Worm (Caenorhabditis elegans) whole organism, L2 larva: ENCODE data around the gene T01C8.2.
"Not testable (repeated sequence)": the region's sequence is repeated elsewhere in the genome, so short reads cannot be mapped to it uniquely, and the experiment has no call there.

Experiments
- R02D3.7 ChIP-seq: fragments of 150-350 bp; optimal IDR thresholded peaks from 2 replicates; lab custom pipeline; 2014; ENCODE audit warnings: missing biosample characterization, missing genetic modification characterization
- Y55F3AM.14 ChIP-seq: fragments of 200-800 bp; sonication (Bioruptor generic); optimal IDR thresholded peaks from 2 replicates; lab custom pipeline; 2018; ENCODE audit warnings: mild to moderate bottlenecking, missing genetic modification characterization, missing compliant biosample characterization
- ZK546.5 ChIP-seq: sonication (generic microtip); optimal IDR thresholded peaks from 2 replicates; lab custom pipeline; 2017; ENCODE audit warnings: missing biosample characterization, missing genetic modification characterization
- alr-1 ChIP-seq: fragments of 150-350 bp; optimal IDR thresholded peaks from 2 replicates; lab custom pipeline; 2014; ENCODE audit warnings: missing biosample characterization, missing genetic modification characterization
- aly-2 ChIP-seq: fragments of 150-350 bp; optimal IDR thresholded peaks from 2 replicates; lab custom pipeline; 2014; ENCODE audit warnings: missing biosample characterization, missing genetic modification characterization
- blmp-1 ChIP-seq: sonication (generic microtip); optimal IDR thresholded peaks from 2 replicates; lab custom pipeline; 2017; ENCODE audit warnings: missing genetic modification characterization, mild to moderate bottlenecking, missing compliant biosample characterization, antibody characterized with exemption, moderate library complexity; ENCODE audit not compliant: insufficient read depth
- ceh-82 ChIP-seq: fragments of 150-350 bp; optimal IDR thresholded peaks from 2 replicates; lab custom pipeline; 2014; ENCODE audit warnings: missing biosample characterization, missing genetic modification characterization
- crh-2 ChIP-seq: sonication (generic microtip); optimal IDR thresholded peaks from 2 replicates; lab custom pipeline; 2017; ENCODE audit warnings: missing biosample characterization, missing genetic modification characterization
- dmd-4 ChIP-seq: sonication (generic microtip); optimal IDR thresholded peaks from 2 replicates; lab custom pipeline; 2017; ENCODE audit warnings: missing biosample characterization, missing genetic modification characterization
- elt-1 ChIP-seq: fragments of 150-350 bp; optimal IDR thresholded peaks from 2 replicates; lab custom pipeline; 2014; ENCODE audit warnings: missing biosample characterization, missing genetic modification characterization
- elt-3 ChIP-seq: sonication (generic microtip); optimal IDR thresholded peaks from 2 replicates; lab custom pipeline; 2017; ENCODE audit warnings: missing biosample characterization, missing genetic modification characterization
- gmeb-1 ChIP-seq: fragments of 150-350 bp; optimal IDR thresholded peaks from 2 replicates; lab custom pipeline; 2014; ENCODE audit warnings: missing biosample characterization, missing genetic modification characterization
- lin-13 ChIP-seq: fragments of 150-350 bp; optimal IDR thresholded peaks from 2 replicates; lab custom pipeline; 2014; ENCODE audit warnings: missing biosample characterization, missing genetic modification reagents, missing genetic modification characterization
- lsy-2 ChIP-seq, 2 experiments: fragments of 150-350 bp in 1 of 2; sonication (generic microtip) in 1 of 2; optimal IDR thresholded peaks; 2 replicates each; lab custom pipeline; 2014 to 2017; ENCODE audit warnings: missing biosample characterization in 2 of 2, missing genetic modification characterization in 2 of 2
- mab-5 ChIP-seq: fragments of 150-350 bp; optimal IDR thresholded peaks from 2 replicates; lab custom pipeline; 2014; ENCODE audit warnings: missing biosample characterization, missing genetic modification characterization
- nhr-11 ChIP-seq: fragments of 150-350 bp; optimal IDR thresholded peaks from 2 replicates; lab custom pipeline; 2014; ENCODE audit warnings: missing biosample characterization, missing genetic modification characterization
- nhr-12 ChIP-seq: fragments of 150-350 bp; optimal IDR thresholded peaks from 2 replicates; lab custom pipeline; 2014; ENCODE audit warnings: missing biosample characterization, missing genetic modification characterization
- nhr-129 ChIP-seq: fragments of 150-350 bp; optimal IDR thresholded peaks from 2 replicates; lab custom pipeline; 2014; ENCODE audit warnings: missing biosample characterization, missing genetic modification characterization
- nhr-23 ChIP-seq: fragments of 150-350 bp; optimal IDR thresholded peaks from 2 replicates; lab custom pipeline; 2014; ENCODE audit warnings: missing biosample characterization, missing genetic modification reagents, missing genetic modification characterization
- nhr-237 ChIP-seq: fragments of 150-350 bp; optimal IDR thresholded peaks from 2 replicates; lab custom pipeline; 2014; ENCODE audit warnings: missing biosample characterization, missing genetic modification characterization
- nhr-77 ChIP-seq: fragments of 150-350 bp; optimal IDR thresholded peaks from 2 replicates; lab custom pipeline; 2014; ENCODE audit warnings: missing biosample characterization, missing genetic modification characterization
- peb-1 ChIP-seq: fragments of 150-350 bp; optimal IDR thresholded peaks from 2 replicates; lab custom pipeline; 2014; ENCODE audit warnings: missing biosample characterization, missing genetic modification characterization
- sem-4 ChIP-seq: fragments of 150-350 bp; optimal IDR thresholded peaks from 2 replicates; lab custom pipeline; 2014; ENCODE audit warnings: missing biosample characterization, missing genetic modification reagents, missing genetic modification characterization
- sma-3 ChIP-seq: sonication (generic microtip); optimal IDR thresholded peaks from 2 replicates; lab custom pipeline; 2016; ENCODE audit warnings: missing genetic modification reagents, missing genetic modification characterization, missing compliant biosample characterization
- sma-9 ChIP-seq, 2 experiments: fragments of 150-350 bp in 1 of 2; sonication (generic microtip) in 1 of 2; optimal IDR thresholded peaks; 2 replicates each; lab custom pipeline; 2014 to 2016; ENCODE audit warnings: missing genetic modification characterization in 2 of 2, mild to moderate bottlenecking in 1 of 2, missing biosample characterization in 1 of 2, missing compliant biosample characterization in 1 of 2, missing genetic modification reagents in 1 of 2, moderate library complexity in 1 of 2
- unc-39 ChIP-seq: fragments of 150-350 bp; optimal IDR thresholded peaks from 2 replicates; lab custom pipeline; 2014; ENCODE audit warnings: missing biosample characterization, missing genetic modification characterization

T01C8.2 gene

DNA sequence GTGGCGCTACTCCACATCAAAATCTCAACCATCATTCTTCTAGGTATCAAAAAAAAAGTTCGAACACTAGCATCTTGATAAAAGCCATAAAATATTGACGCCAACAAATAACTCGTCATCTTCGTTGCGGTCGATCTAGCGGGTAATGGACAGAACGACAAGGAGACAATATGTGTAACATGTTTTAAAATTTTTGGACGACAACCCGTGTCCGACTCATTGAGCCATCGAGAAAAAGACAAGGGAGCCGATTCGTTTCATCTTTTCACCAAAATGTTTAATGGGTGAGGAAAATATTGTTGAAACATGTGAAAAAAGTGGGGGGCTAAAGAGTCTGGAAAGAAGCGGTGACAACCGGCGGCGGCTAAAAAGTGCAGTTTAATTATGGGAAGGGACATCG lies 35.3 kb downstream of the T01C8.2 start:
- no peak for TF ChIP-seq elt-1 (tag; lab: Kevin White, UChicago)
- TF ChIP-seq nhr-12, result no peak
- TF ChIP-seq nhr-77 (tag; lab: Kevin White, UChicago), result no peak
- TF ChIP-seq, all 48 proteins: peak for 0

DNA sequence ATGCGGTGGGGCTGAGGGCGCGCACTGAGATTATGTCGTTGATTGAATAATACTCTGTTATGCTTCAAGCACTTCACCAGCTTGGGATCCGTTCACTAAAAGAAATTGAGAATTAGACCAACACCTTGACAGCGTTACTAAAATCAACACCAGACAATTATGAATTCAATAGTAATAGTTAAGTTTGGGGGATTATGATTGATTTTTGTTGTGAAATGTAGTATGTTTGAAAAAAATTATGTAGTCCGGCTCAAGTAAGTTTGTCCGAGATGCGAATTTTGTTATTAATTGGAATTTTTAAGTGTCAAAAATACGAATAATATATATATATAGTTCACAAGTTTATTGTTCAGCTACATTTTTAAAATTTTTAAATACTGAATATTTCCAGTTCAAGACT lies 39.1 kb downstream of the T01C8.2 start, which contains the start of gene sto-5:
Gene sto-5 (minus strand): TSS at position 101 of the 400 bp plus-strand sequence.
- TF ChIP-seq dmd-4, result no peak
- no peak for TF ChIP-seq nhr-11 (tag; lab: Kevin White, UChicago)
- TF ChIP-seq Y55F3AM.14, result no peak
- no peak for TF ChIP-seq R02D3.7
- no peak for TF ChIP-seq nhr-237 (tag; lab: Kevin White, UChicago)
- no peak for TF ChIP-seq crh-2

DNA sequence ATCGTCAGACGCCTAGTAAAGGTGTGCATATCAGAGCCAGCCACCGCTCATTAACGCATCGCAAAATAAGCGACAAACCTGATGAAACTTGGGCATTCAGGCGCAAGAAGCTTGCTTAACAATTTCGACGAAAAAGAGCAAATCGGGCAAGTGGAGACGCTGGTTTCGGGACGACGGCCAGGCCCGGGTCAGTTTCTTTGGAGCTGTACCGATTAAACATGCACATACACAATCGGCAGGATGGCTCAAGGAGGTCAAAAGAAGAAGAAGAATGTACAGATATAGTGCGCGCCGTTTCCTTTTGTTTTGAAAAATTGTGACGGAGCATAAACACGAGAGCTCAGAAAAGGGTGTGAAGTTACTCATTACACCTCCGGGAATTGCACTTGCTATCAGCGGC lies 40.3 kb downstream of the T01C8.2 start:
- no peak for TF ChIP-seq gmeb-1 (tag; lab: Kevin White, UChicago)
- TF ChIP-seq alr-1 (tag; lab: Kevin White, UChicago), result no peak
- no peak for TF ChIP-seq lin-13 (GFP tag; lab: Kevin White, UChicago)
- TF ChIP-seq nhr-237 (tag; lab: Kevin White, UChicago), result no peak
- no peak for TF ChIP-seq nhr-129 (tag; lab: Kevin White, UChicago)
- no peak for TF ChIP-seq ceh-82
- TF ChIP-seq nhr-23 (tag; lab: Kevin White, UChicago), result no peak
- no peak for TF ChIP-seq dmd-4
- TF ChIP-seq sma-9 (GFP tag; optimal IDR thresholded peaks at IDR 0.05; lab: Kevin White, UChicago), result no peak
- TF ChIP-seq sma-9 (tag; optimal IDR thresholded peaks at IDR 0.05; lab: Kevin White, UChicago), result no peak
- no peak for TF ChIP-seq sem-4
- no peak for TF ChIP-seq peb-1 (tag; lab: Kevin White, UChicago)
- TF ChIP-seq Y55F3AM.14, result no peak
- TF ChIP-seq lsy-2 (tag; optimal IDR thresholded peaks at IDR 0.05; lab: Kevin White, UChicago), result no peak
- no peak for TF ChIP-seq mab-5 (tag; lab: Kevin White, UChicago)
- no peak for TF ChIP-seq blmp-1 (tag; lab: Kevin White, UChicago)
- no peak for TF ChIP-seq unc-39 (tag; lab: Kevin White, UChicago)
- TF ChIP-seq ZK546.5 (tag; lab: Kevin White, UChicago), result no peak
- TF ChIP-seq, all 48 proteins: peak for 0

DNA sequence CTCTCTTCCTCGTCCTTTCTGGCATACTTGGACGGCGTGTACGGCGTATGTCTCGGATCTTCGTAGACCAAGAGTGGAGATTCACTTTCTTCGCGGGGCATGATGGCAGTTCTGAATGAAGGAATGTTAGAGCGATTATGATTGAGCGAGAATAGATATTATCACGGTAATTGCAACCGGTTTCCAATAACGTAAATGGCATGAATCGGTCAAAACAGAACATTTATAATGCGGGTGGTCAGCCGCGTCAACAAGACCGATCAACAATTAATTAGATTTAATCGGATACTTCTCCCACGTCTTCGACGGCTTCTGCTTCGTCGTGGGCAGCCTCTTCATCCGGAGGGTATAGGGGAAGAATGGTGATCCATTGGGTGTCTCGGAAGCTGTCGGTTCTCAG lies 48.5 kb downstream of the T01C8.2 start, which contains the start of gene F41G4.13:
Gene F41G4.13 (minus strand): TSS at position 101 of the 400 bp plus-strand sequence.
- not testable (repeated sequence) for TF ChIP-seq nhr-129 (tag; lab: Kevin White, UChicago); sma-3 (GFP tag; lab: Kevin White, UChicago); nhr-12

DNA sequence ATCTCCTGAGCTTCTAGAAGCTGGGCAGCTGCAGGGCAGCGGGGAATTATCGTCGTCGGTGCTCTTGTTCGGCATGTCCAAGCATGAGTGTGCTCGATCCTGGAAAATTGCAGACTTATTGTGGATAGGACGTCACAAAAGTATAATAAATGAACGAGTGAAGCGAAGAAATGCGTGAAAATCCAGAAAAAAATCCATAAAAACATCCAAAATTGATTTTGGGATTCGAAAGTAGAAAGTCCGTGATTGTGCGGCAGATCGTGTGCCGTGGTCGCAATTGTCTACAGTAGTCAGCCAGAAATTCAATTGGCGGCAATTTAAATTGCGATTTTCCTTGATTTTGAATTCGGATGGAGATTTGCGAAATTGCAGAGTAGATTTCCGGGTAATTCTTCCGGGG lies 50.1 kb downstream of the T01C8.2 start, which contains the start of gene F41G4.7:
Gene F41G4.7 (minus strand): TSS at position 101 of the 400 bp plus-strand sequence.
- TF ChIP-seq elt-3 (tag; lab: Kevin White, UChicago), result no peak
- TF ChIP-seq aly-2 (tag; lab: Kevin White, UChicago), result no peak
- TF ChIP-seq Y55F3AM.14, result no peak
- TF ChIP-seq, all 48 proteins: peak for 0
